Fruit fly (Drosophila melanogaster): ENCODE data around the gene nSMase.

- TF ChIP-seq Hr96 (GFP tag; optimal IDR thresholded peaks at IDR 0.05) (no peak), toe (GFP tag; optimal IDR thresholded peaks at IDR 0.05) (no peak), pad (GFP tag; optimal IDR thresholded peaks at IDR 0.05) (no peak), kay (GFP tag; ENCODE audit: borderline replicate concordance) (no peak), tj (GFP tag; optimal IDR thresholded peaks at IDR 0.05) (no peak), CG7101 (tag; optimal IDR thresholded peaks at IDR 0.05) (no peak), CG12768 (GFP tag; optimal IDR thresholded peaks at IDR 0.05) (no peak), Mnt (GFP tag; optimal IDR thresholded peaks at IDR 0.05) (no peak), cnc (optimal IDR thresholded peaks at IDR 0.05) (no peak), CG5204 (GFP tag; optimal IDR thresholded peaks at IDR 0.05) (no peak), CG7045 (GFP tag; optimal IDR thresholded peaks at IDR 0.05) (no peak), CG11617 (GFP tag; optimal IDR thresholded peaks at IDR 0.05) (no peak), Crg-1 (GFP tag; optimal IDR thresholded peaks at IDR 0.05) (no peak)
Measured at dm6 chr3L:3236319-3236718, 17.4 kb downstream of the nSMase start.
